Fruit fly (Drosophila melanogaster) whole organism, adult: Measurements from ENCODE around the gene CG7079.

Experiments used
- CG11617 ChIP-seq: fragments of 200-800 bp; sonication (Bioruptor generic); optimal IDR thresholded peaks from 2 replicates; lab custom pipeline; 2017; ENCODE audit warnings: mild to moderate bottlenecking, missing biosample characterization, missing genetic modification reagents, missing genetic modification characterization
- CG12768 ChIP-seq: fragments of 200-800 bp; sonication (Bioruptor generic); optimal IDR thresholded peaks from 2 replicates; lab custom pipeline; 2017; ENCODE audit warnings: missing biosample characterization, missing genetic modification characterization, mild to moderate bottlenecking, moderate library complexity, missing genetic modification reagents
- CG14711 ChIP-seq: fragments of 200-800 bp; sonication (Bioruptor generic); optimal IDR thresholded peaks from 2 replicates; lab custom pipeline; 2018; ENCODE audit warnings: missing biosample characterization, mild to moderate bottlenecking, missing genetic modification characterization, moderate library complexity
- CG1620 ChIP-seq: fragments of 200-800 bp; sonication (Bioruptor generic); optimal IDR thresholded peaks from 2 replicates; lab custom pipeline; 2016; ENCODE audit warnings: missing biosample characterization, missing genetic modification characterization
- CG33017 ChIP-seq: fragments of 200-800 bp; sonication (Bioruptor generic); optimal IDR thresholded peaks from 2 replicates; lab custom pipeline; 2018; ENCODE audit warnings: missing biosample characterization, mild to moderate bottlenecking, missing genetic modification characterization, moderate library complexity
- CG5204 ChIP-seq: fragments of 200-800 bp; sonication (Bioruptor generic); optimal IDR thresholded peaks from 2 replicates; lab custom pipeline; 2016; ENCODE audit warnings: missing biosample characterization, missing genetic modification characterization
- CG7045 ChIP-seq: fragments of 200-800 bp; sonication (Bioruptor generic); optimal IDR thresholded peaks from 2 replicates; lab custom pipeline; 2017; ENCODE audit warnings: missing biosample characterization, mild to moderate bottlenecking, missing genetic modification characterization
- CG7101 ChIP-seq: fragments of 200-800 bp; sonication (Bioruptor generic); optimal IDR thresholded peaks from 2 replicates; lab custom pipeline; 2018; ENCODE audit warnings: missing biosample characterization, mild to moderate bottlenecking, missing genetic modification characterization, moderate library complexity
- Crg-1 ChIP-seq: fragments of 200-800 bp; sonication (Bioruptor generic); optimal IDR thresholded peaks from 2 replicates; lab custom pipeline; 2016; ENCODE audit warnings: missing biosample characterization, missing genetic modification characterization
- Hr96 ChIP-seq: fragments of 200-800 bp; sonication (Bioruptor generic); optimal IDR thresholded peaks from 2 replicates; lab custom pipeline; 2016; ENCODE audit warnings: missing biosample characterization, missing genetic modification characterization
- Mnt ChIP-seq: fragments of 200-800 bp; sonication (Bioruptor generic); optimal IDR thresholded peaks from 2 replicates; lab custom pipeline; 2016; ENCODE audit warnings: missing biosample characterization, mild to moderate bottlenecking, missing genetic modification characterization
- bab1 ChIP-seq: fragments of 200-800 bp; sonication (Bioruptor generic); optimal IDR thresholded peaks from 3 replicates; lab custom pipeline; 2019; ENCODE audit warnings: missing biosample characterization, mild to moderate bottlenecking, missing genetic modification characterization, moderate library complexity
- cic ChIP-seq: fragments of 200-800 bp; sonication (Bioruptor generic); optimal IDR thresholded peaks from 2 replicates; lab custom pipeline; 2017; ENCODE audit warnings: missing biosample characterization, mild to moderate bottlenecking, missing genetic modification characterization, moderate library complexity
- cnc ChIP-seq, 2 experiments: fragments of >200 bp; optimal IDR thresholded peaks; 2 replicates each; lab custom pipeline; 2017
- kay ChIP-seq: fragments of 200-800 bp; sonication (Bioruptor generic); peaks from one replicate; lab custom pipeline; 2016; ENCODE audit warnings: missing biosample characterization, missing genetic modification characterization, borderline replicate concordance
- ovo ChIP-seq: fragments of 200-800 bp; sonication (Bioruptor generic); optimal IDR thresholded peaks from 2 replicates; lab custom pipeline; 2016; ENCODE audit warnings: missing biosample characterization, missing genetic modification characterization
- pad ChIP-seq: fragments of 200-800 bp; sonication (Bioruptor generic); optimal IDR thresholded peaks from 3 replicates; lab custom pipeline; 2017; ENCODE audit warnings: missing biosample characterization, missing genetic modification characterization, mild to moderate bottlenecking, moderate library complexity, missing genetic modification reagents
- tj ChIP-seq: fragments of 200-800 bp; sonication (Bioruptor generic); optimal IDR thresholded peaks from 3 replicates; lab custom pipeline; 2017; ENCODE audit warnings: missing biosample characterization, mild to moderate bottlenecking, missing genetic modification characterization, moderate library complexity
- toe ChIP-seq: fragments of 200-800 bp; sonication (Bioruptor generic); optimal IDR thresholded peaks from 2 replicates; lab custom pipeline; 2016; ENCODE audit warnings: missing biosample characterization, missing genetic modification characterization

CG7079 gene

DNA sequence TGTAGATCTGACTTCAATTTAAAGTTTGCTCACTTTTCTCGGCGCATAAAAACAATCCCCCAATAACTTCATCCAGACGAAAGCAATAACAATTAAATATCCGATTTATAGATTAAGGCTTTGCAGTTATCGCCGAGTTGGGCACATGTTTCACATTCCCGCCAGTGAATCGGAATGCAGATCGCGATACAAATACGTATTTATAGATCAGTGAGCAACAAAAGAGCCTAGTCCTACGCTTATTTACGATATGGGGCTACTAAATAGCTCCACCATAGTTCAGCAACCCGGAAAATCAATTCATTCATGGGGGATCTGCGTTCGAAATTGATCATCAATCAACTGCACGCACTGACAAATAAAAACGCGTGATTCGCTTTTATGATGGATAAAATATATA is 43.4 kb upstream of the CG7079 start:
- TF ChIP-seq bab1 (GFP tag; lab: Kevin White, UChicago), result no peak
- TF ChIP-seq CG11617 (GFP tag; lab: Kevin White, UChicago), result no peak
- TF ChIP-seq Mnt (GFP tag; lab: Kevin White, UChicago), result no peak
- TF ChIP-seq toe (GFP tag; lab: Kevin White, UChicago), result no peak
- TF ChIP-seq pad, result no peak
- no peak for TF ChIP-seq CG14711 (tag; lab: Kevin White, UChicago)
- TF ChIP-seq CG12768 (GFP tag; lab: Kevin White, UChicago), result no peak
- TF ChIP-seq cic, result no peak
- TF ChIP-seq CG5204 (GFP tag; lab: Kevin White, UChicago), result no peak
- no peak for TF ChIP-seq tj (GFP tag; lab: Kevin White, UChicago)
- TF ChIP-seq Hr96 (GFP tag; lab: Kevin White, UChicago), result no peak

DNA sequence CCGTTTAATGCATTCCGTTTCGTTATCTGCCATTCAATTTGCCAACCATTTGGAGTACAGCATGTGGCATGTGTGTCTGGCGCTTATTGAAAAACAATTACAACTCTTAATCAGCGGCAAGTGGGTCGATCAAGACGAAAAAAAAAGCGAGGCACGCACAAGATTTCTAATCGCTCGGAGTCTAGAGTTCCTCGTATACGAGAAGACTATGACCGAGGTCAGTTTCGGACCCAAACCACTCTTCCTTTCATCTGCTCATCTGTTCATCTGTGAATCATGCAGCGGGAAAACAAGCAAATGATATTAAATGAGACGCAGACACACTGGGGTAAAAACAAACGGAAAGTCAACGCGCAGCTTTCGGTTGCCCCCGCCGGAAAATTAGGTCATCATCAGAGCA is 42.9 kb upstream of the CG7079 start:
- no peak for TF ChIP-seq CG7045 (GFP tag; lab: Kevin White, UChicago)

DNA sequence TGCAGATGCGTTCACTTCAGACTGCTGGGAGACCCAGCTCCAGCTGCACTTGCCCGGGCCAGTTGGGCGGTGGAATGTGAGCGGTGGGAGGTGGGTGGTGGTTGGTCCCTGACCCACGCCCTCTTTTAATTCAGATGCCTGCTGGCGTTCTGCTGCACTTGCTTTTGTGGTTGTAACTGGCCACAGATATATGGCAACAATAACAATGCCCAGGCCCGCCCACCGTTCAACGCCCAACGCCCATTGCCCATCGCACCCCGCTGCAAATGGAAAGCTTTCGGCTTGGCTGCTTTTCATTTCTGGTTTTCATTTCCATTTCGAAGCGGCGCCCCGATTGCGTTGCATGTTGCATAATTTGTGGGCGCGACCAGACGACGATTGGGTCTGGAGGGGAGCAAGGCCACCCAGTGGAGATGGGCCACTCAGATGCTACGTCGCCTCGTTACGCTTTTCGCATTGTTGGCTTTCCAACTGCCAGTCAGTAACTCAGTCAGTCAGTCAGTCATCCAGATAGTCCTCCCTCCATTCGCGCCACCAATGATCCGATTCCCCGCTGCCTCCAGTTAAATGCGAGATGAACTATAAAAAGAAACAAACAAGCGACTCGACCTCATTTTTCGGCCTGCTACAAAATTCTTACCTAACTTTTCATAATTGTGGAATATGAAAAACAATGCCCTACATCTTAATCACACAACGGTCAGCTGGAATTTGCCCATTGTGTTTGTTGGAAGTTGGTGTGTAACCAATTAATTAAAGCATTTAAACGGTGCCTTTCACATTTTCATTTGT is 41.8 kb upstream of the CG7079 start:
- TF ChIP-seq CG12768 (GFP tag; lab: Kevin White, UChicago) (no peak), Hr96 (GFP tag; lab: Kevin White, UChicago) (no peak), CG7045 (GFP tag; lab: Kevin White, UChicago) (no peak), CG14711 (tag; lab: Kevin White, UChicago) (no peak), bab1 (GFP tag; lab: Kevin White, UChicago) (no peak), CG1620 (GFP tag; lab: Kevin White, UChicago) (no peak), pad (no peak), Crg-1 (no peak), cnc (optimal IDR thresholded peaks at IDR 0.05; lab: Kevin White, UChicago) (no peak)

DNA sequence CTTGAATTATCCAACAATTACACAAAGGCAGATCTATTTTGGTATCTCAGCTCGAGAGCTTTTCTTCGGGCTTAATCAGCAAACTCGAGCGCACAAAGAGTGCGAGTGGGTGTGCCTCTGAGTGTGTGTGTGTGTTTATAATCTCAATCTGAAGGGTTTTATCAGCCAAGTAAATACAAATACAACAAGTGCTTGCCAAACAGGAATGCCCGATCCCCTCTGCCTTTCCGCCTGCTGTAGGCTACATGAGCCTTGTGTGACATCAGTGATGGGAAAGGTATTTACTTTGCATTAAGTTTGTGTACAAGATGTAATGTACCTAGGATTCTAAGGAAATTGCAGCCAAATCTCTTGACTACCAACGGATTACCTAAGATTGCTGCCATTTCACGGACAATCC is 40.8 kb upstream of the CG7079 start:
- TF ChIP-seq toe (GFP tag; lab: Kevin White, UChicago) (no peak), tj (GFP tag; lab: Kevin White, UChicago) (peak; percentile 31), kay (GFP tag; lab: Kevin White, UChicago) (no peak), ovo (GFP tag; lab: Kevin White, UChicago) (no peak), CG14711 (tag; lab: Kevin White, UChicago) (no peak), CG33017 (tag; lab: Kevin White, UChicago) (no peak), CG11617 (GFP tag; lab: Kevin White, UChicago) (no peak)

DNA sequence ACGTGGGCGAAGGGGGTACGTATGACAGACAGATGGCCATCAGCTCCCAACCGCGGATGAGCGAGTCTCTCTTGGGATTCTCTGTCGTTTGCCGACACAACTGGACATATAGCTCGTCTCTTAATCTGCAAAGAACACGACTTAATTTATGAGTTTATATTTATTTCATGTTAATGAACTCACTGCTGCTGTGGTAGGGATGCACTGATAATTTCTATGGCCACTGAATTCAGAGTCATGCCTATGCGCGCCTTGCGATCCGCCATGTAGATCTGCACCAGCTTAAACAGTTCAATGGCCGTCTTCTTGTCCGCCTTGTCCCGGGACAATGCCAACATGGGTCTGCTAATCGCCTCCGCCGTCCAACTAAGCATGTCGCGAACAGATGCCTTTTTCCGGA is 36.4 kb upstream of the CG7079 start:
- TF ChIP-seq cic (no peak), CG14711 (tag; lab: Kevin White, UChicago) (no peak), Crg-1 (no peak), pad (no peak), ovo (GFP tag; lab: Kevin White, UChicago) (no peak), CG5204 (GFP tag; lab: Kevin White, UChicago) (no peak), tj (GFP tag; lab: Kevin White, UChicago) (no peak), Mnt (GFP tag; lab: Kevin White, UChicago) (no peak)

DNA sequence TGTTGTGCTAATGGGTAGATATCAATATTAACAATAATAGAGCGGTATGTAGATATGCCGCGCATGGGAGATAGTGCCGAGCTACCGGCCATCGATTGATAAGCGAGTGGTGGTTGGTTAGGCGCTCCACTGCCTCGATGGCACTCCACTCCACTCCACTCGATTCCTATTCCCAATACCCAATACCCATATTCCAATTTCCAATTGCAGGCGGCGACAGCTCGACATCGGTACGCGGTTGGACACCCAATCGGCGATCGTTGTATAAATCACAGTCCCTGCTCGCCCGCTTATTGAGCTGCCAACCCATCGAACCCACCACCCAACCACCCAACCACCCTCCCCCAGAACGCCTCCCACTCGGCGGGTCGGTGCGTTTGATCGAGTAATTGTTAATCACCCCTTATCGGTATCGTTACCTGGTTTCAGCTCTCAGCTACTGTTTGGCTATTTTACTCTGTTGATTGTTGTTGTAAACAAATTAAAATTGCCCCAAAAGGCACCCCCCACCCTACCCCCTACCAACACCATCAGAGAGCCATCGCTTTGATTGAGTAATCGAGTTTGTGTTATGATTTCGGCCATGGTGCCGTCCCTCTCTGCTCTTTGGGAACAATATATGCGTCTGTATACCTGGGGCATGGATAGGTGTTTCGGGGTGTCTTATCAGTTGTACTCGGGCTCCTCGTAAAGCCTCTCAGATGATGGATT is 32.4 kb upstream of the CG7079 start, which contains the start of gene HHEX:
Gene HHEX, minus strand, starts transcription at position 51 of the 711 bp plus-strand sequence.
- no peak for TF ChIP-seq Crg-1
- no peak for TF ChIP-seq kay (GFP tag; lab: Kevin White, UChicago)
- no peak for TF ChIP-seq CG7045 (GFP tag; lab: Kevin White, UChicago)
- TF ChIP-seq CG5204 (GFP tag; lab: Kevin White, UChicago), result no peak
- TF ChIP-seq pad, result no peak
- no peak for TF ChIP-seq toe (GFP tag; lab: Kevin White, UChicago)
- TF ChIP-seq bab1 (GFP tag; lab: Kevin White, UChicago), result no peak
- TF ChIP-seq CG14711 (tag; lab: Kevin White, UChicago), result no peak
- no peak for TF ChIP-seq CG7101 (tag; lab: Kevin White, UChicago)
- TF ChIP-seq ovo (GFP tag; lab: Kevin White, UChicago), result no peak
- TF ChIP-seq cic, result no peak
- TF ChIP-seq CG1620 (GFP tag; lab: Kevin White, UChicago), result no peak
- no peak for TF ChIP-seq CG12768 (GFP tag; lab: Kevin White, UChicago)
- no peak for TF ChIP-seq tj (GFP tag; lab: Kevin White, UChicago)
- TF ChIP-seq Hr96 (GFP tag; lab: Kevin White, UChicago), result no peak
- no peak for TF ChIP-seq CG11617 (GFP tag; lab: Kevin White, UChicago)
- no peak for TF ChIP-seq CG33017 (tag; lab: Kevin White, UChicago)

DNA sequence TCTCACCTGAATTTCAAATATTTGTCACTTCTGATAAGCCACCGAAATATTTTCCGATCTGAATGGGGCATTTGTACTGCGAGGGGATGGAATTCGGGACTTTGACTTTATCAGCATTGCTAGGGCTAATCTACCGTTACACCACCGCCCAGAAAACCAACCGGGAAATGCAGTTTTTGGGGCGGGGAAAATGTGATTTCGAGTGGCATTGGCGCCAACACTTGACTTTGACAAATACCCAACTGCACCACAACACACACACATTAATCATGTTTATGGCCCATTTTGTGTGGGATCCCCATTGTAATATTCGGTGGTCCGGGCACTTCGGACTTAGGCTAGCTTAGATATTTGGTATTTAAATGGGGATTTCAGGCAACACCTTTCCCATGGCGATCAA is 30.3 kb upstream of the CG7079 start:
- no peak for TF ChIP-seq CG5204 (GFP tag; lab: Kevin White, UChicago)
- no peak for TF ChIP-seq Mnt (GFP tag; lab: Kevin White, UChicago)
- no peak for TF ChIP-seq CG11617 (GFP tag; lab: Kevin White, UChicago)
- TF ChIP-seq CG33017 (tag; lab: Kevin White, UChicago), result no peak
- no peak for TF ChIP-seq Hr96 (GFP tag; lab: Kevin White, UChicago)
- no peak for TF ChIP-seq CG7101 (tag; lab: Kevin White, UChicago)
- no peak for TF ChIP-seq kay (GFP tag; lab: Kevin White, UChicago)
- TF ChIP-seq CG1620 (GFP tag; lab: Kevin White, UChicago), result no peak
- no peak for TF ChIP-seq pad
- TF ChIP-seq CG12768 (GFP tag; lab: Kevin White, UChicago), result no peak
- no peak for TF ChIP-seq CG14711 (tag; lab: Kevin White, UChicago)
- no peak for TF ChIP-seq cnc (optimal IDR thresholded peaks at IDR 0.05; lab: Kevin White, UChicago)
